Worm (Caenorhabditis elegans) whole organism, mixed stage, embryonic: ENCODE results near the gene srw-19.
"Not testable (repeated sequence)": the region's sequence is repeated elsewhere in the genome, so short reads cannot be mapped to it uniquely, and the experiment has no call there.

Source experiments
- bed-3 ChIP-seq: fragments of 200-800 bp; sonication (Bioruptor generic); optimal IDR thresholded peaks from 3 replicates; lab custom pipeline; 2018; ENCODE audit warnings: mild to moderate bottlenecking, missing genetic modification characterization, moderate library complexity, missing compliant biosample characterization
- blmp-1 ChIP-seq: fragments of 150-350 bp; optimal IDR thresholded peaks from 2 replicates; lab custom pipeline; 2014; ENCODE audit warnings: missing biosample characterization, missing genetic modification characterization
- ceh-39 ChIP-seq: fragments of 150-350 bp; optimal IDR thresholded peaks from 2 replicates; lab custom pipeline; 2014; ENCODE audit warnings: missing biosample characterization, missing genetic modification characterization
- ceh-43 ChIP-seq: fragments of 200-800 bp; sonication (Bioruptor generic); optimal IDR thresholded peaks from 2 replicates; lab custom pipeline; 2018; ENCODE audit warnings: mild to moderate bottlenecking, missing genetic modification characterization, moderate library complexity, missing compliant biosample characterization
- ceh-83 ChIP-seq: fragments of 200-800 bp; sonication (Bioruptor generic); optimal IDR thresholded peaks from 2 replicates; lab custom pipeline; 2018; ENCODE audit warnings: mild to moderate bottlenecking, missing genetic modification characterization, missing compliant biosample characterization
- ces-1 ChIP-seq: fragments of 150-350 bp; optimal IDR thresholded peaks from 2 replicates; lab custom pipeline; 2014; ENCODE audit warnings: missing biosample characterization, missing genetic modification reagents, missing genetic modification characterization
- cnd-1 ChIP-seq: fragments of 200-800 bp; sonication (Bioruptor generic); optimal IDR thresholded peaks from 2 replicates; lab custom pipeline; 2018; ENCODE audit warnings: mild to moderate bottlenecking, missing genetic modification characterization, missing compliant biosample characterization
- drap-1 ChIP-seq: fragments of 200-800 bp; sonication (Bioruptor generic); optimal IDR thresholded peaks from 3 replicates; lab custom pipeline; 2018; ENCODE audit warnings: mild to moderate bottlenecking, missing genetic modification characterization, missing compliant biosample characterization
- elt-1 ChIP-seq: sonication (generic microtip); optimal IDR thresholded peaks from 2 replicates; lab custom pipeline; 2017; ENCODE audit warnings: missing genetic modification characterization, mild to moderate bottlenecking, missing compliant biosample characterization, antibody characterized with exemption, moderate library complexity, borderline replicate concordance; ENCODE audit not compliant: insufficient read depth
- elt-3 ChIP-seq: fragments of 150-350 bp; optimal IDR thresholded peaks from 2 replicates; lab custom pipeline; 2014; ENCODE audit warnings: missing biosample characterization, missing genetic modification characterization
- flh-1 ChIP-seq: fragments of 200-800 bp; sonication (Bioruptor generic); optimal IDR thresholded peaks from 2 replicates; lab custom pipeline; 2018; ENCODE audit warnings: mild to moderate bottlenecking, missing genetic modification characterization, moderate library complexity, missing compliant biosample characterization
- ham-2 ChIP-seq: fragments of 200-800 bp; sonication (Bioruptor generic); optimal IDR thresholded peaks from 2 replicates; lab custom pipeline; 2018; ENCODE audit warnings: mild to moderate bottlenecking, missing genetic modification characterization, missing compliant biosample characterization
- hlh-1 ChIP-seq: fragments of 150-350 bp; optimal IDR thresholded peaks from 2 replicates; lab custom pipeline; 2014; ENCODE audit warnings: missing biosample characterization, missing genetic modification reagents, missing genetic modification characterization
- lin-13 ChIP-seq: fragments of 150-350 bp; optimal IDR thresholded peaks from 2 replicates; lab custom pipeline; 2014; ENCODE audit warnings: missing biosample characterization, missing genetic modification characterization
- lsy-2 ChIP-seq: fragments of 150-350 bp; optimal IDR thresholded peaks from 2 replicates; lab custom pipeline; 2014; ENCODE audit warnings: missing biosample characterization, missing genetic modification characterization
- mab-5 ChIP-seq: fragments of 150-350 bp; optimal IDR thresholded peaks from 2 replicates; lab custom pipeline; 2014; ENCODE audit warnings: missing biosample characterization, missing genetic modification characterization
- mep-1 ChIP-seq: fragments of 150-350 bp; optimal IDR thresholded peaks from 2 replicates; lab custom pipeline; 2017; ENCODE audit warnings: missing biosample characterization, missing genetic modification reagents, missing genetic modification characterization, inconsistent platforms
- mls-2 ChIP-seq: sonication (generic microtip); optimal IDR thresholded peaks from 2 replicates; lab custom pipeline; 2016; ENCODE audit warnings: mild to moderate bottlenecking, missing genetic modification characterization, moderate library complexity, missing compliant biosample characterization
- nhr-12 ChIP-seq: fragments of 150-350 bp; optimal IDR thresholded peaks from 2 replicates; lab custom pipeline; 2014; ENCODE audit warnings: missing biosample characterization, missing genetic modification characterization
- nhr-2 ChIP-seq: fragments of 150-350 bp; optimal IDR thresholded peaks from 2 replicates; lab custom pipeline; 2014; ENCODE audit warnings: missing biosample characterization, missing genetic modification characterization
- nhr-237 ChIP-seq: fragments of 150-350 bp; optimal IDR thresholded peaks from 2 replicates; lab custom pipeline; 2014; ENCODE audit warnings: missing biosample characterization, missing genetic modification characterization
- nhr-28 ChIP-seq: fragments of 150-350 bp; optimal IDR thresholded peaks from 2 replicates; lab custom pipeline; 2014; ENCODE audit warnings: missing biosample characterization, missing genetic modification characterization
- nhr-76 ChIP-seq: sonication (generic microtip); optimal IDR thresholded peaks from 2 replicates; lab custom pipeline; 2017; ENCODE audit warnings: missing biosample characterization, missing genetic modification characterization
- pha-4 ChIP-seq: fragments of 150-350 bp; optimal IDR thresholded peaks from 2 replicates; lab custom pipeline; 2018; ENCODE audit warnings: missing biosample characterization, missing genetic modification reagents, missing genetic modification characterization
- sem-2 ChIP-seq: fragments of 200-800 bp; sonication (Bioruptor generic); optimal IDR thresholded peaks from 2 replicates; lab custom pipeline; 2018; ENCODE audit warnings: mild to moderate bottlenecking, missing genetic modification characterization, missing compliant biosample characterization
- snpc-4 ChIP-seq: fragments of 150-350 bp; optimal IDR thresholded peaks from 2 replicates; lab custom pipeline; 2014; ENCODE audit warnings: missing biosample characterization, missing genetic modification characterization
- sptf-1 ChIP-seq: sonication (generic microtip); optimal IDR thresholded peaks from 2 replicates; lab custom pipeline; 2017; ENCODE audit warnings: mild to moderate bottlenecking, missing genetic modification characterization, moderate library complexity, missing compliant biosample characterization
- tbx-8 ChIP-seq: fragments of 200-800 bp; sonication (Bioruptor generic); optimal IDR thresholded peaks from 2 replicates; lab custom pipeline; 2018; ENCODE audit warnings: mild to moderate bottlenecking, missing genetic modification characterization, moderate library complexity, missing compliant biosample characterization
- unc-39 ChIP-seq: fragments of 150-350 bp; optimal IDR thresholded peaks from 2 replicates; lab custom pipeline; 2014; ENCODE audit warnings: missing biosample characterization, missing genetic modification characterization
- zip-8 ChIP-seq: fragments of 150-350 bp; optimal IDR thresholded peaks from 2 replicates; lab custom pipeline; 2014; ENCODE audit warnings: missing biosample characterization, missing genetic modification characterization
- ztf-11 ChIP-seq: fragments of 150-350 bp; optimal IDR thresholded peaks from 2 replicates; lab custom pipeline; 2014; ENCODE audit warnings: missing biosample characterization, missing genetic modification characterization

The srw-19 gene

DNA sequence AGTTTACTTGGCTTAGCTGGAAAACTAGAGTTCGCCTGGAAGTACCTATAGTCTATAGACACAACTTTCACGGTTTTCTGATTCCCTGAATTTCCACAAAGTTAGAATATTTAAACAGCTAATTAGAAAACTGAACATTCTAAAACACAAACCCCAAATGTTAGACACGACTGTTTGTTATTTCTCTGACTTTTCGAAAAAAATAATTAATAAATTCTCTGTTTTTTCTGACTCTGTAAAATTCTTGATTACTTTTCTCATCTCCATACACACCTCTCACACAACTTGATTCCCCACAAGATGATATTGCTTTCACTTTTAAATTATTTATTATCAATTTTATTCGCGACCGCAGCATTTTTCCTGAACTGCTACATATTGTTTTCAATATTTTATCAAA, 27.6 kb downstream of the srw-19 start, which contains the start of gene srbc-75:
Gene srbc-75, plus strand, starts transcription at position 301 of the 400 bp plus-strand sequence.
- no peak for TF ChIP-seq pha-4
- no peak for TF ChIP-seq unc-39 (tag; lab: Kevin White, UChicago)
- no peak for TF ChIP-seq nhr-237 (tag; lab: Kevin White, UChicago)
- no peak for TF ChIP-seq elt-3
- TF ChIP-seq elt-1 (tag; lab: Kevin White, UChicago) = no peak
- no peak for TF ChIP-seq zip-8 (tag; lab: Kevin White, UChicago)
- no peak for TF ChIP-seq nhr-28 (tag; lab: Kevin White, UChicago)
- TF ChIP-seq sptf-1 = no peak
- no peak for TF ChIP-seq bed-3 (GFP tag; lab: Kevin White, UChicago)
- no peak for TF ChIP-seq ceh-39 (tag; lab: Kevin White, UChicago)
- TF ChIP-seq ces-1 (GFP tag; lab: Kevin White, UChicago) = no peak
- no peak for TF ChIP-seq flh-1
- no peak for TF ChIP-seq cnd-1 (tag; lab: Kevin White, UChicago)
- no peak for TF ChIP-seq nhr-12 (tag; lab: Kevin White, UChicago)
- TF ChIP-seq drap-1 (GFP tag; lab: Kevin White, UChicago) = no peak
- TF ChIP-seq nhr-2 (tag; lab: Kevin White, UChicago) = no peak
- no peak for TF ChIP-seq mls-2
- TF ChIP-seq sem-2 (GFP tag; lab: Kevin White, UChicago) = no peak
- no peak for TF ChIP-seq nhr-76 (tag; lab: Kevin White, UChicago)
- no peak for TF ChIP-seq snpc-4 (tag; lab: Kevin White, UChicago)

DNA sequence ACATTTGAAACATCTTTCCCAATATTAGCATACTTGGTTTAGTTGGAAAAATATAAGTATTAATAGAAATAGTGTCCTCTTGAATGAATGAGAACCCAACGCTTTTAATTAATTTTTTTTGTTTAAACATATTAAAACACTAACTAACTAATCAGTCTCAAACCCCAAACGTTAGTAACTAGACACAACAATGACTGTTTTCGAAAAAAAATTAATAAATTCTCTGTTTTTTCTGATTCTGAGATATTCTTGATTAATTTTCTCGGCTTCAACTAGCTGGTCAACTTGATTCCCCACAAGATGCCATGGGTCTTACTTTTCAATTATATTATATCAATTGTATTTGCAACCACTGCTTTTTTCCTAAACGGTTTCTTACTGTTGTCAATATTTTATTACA, 29.1 kb downstream of the srw-19 start, which contains the start of gene srbc-76:
Gene srbc-76, plus strand, starts transcription at position 301 of the 400 bp plus-strand sequence.
- no peak for TF ChIP-seq ham-2 (GFP tag; lab: Kevin White, UChicago)
- no peak for TF ChIP-seq nhr-2 (tag; lab: Kevin White, UChicago)
- TF ChIP-seq nhr-76 (tag; lab: Kevin White, UChicago) = no peak
- TF ChIP-seq ceh-39 (tag; lab: Kevin White, UChicago) = no peak
- no peak for TF ChIP-seq ztf-11 (tag; lab: Kevin White, UChicago)

DNA sequence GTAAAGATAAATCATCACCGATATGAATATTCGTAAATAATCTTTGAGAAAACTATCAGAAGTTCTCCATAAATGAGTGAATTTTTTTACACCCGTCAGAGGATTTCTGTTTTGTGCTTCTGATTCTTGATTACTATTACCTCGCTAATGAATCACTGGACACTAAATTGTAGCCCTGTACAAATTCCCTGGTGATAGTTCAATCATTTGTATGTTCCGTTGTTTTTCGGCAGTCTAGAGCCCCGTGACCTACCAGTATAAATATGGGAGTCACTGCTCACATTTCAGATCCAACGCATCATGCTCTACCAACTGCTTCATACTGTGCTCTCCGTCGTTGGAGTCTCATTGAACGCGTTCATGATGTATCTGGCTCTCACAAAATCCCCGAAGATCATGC, 30.9 kb downstream of the srw-19 start, which contains the start of gene srd-28:
Gene srd-28, plus strand, starts transcription at position 301 of the 400 bp plus-strand sequence.
- TF ChIP-seq elt-1 (tag; lab: Kevin White, UChicago); blmp-1; nhr-12 (tag; lab: Kevin White, UChicago): not testable (repeated sequence)
- TF ChIP-seq, all 35 proteins: peak for 0; not testable (repeated sequence) for 35

DNA sequence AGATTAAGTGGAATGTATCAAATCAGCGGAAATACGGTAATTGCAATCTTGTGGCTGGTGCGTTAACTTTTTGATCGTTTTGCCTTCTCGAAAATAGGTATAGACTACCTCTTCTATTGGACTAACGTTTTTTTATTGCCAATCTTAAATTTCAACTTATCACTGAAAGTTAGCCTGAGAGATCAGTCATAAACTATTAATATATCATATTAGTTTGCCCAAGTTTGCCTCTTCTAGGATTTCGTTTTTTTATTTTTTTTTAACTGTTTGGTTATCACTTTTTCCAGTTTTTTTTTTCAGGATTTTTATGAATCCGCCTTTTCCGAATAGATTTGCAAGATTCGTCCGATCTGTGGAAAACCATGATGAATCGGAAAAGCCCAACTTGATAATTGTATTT, 36.7 kb downstream of the srw-19 start, which contains the start of gene kin-30:
Gene kin-30, plus strand, starts transcription at position 301 of the 400 bp plus-strand sequence.
- TF ChIP-seq ceh-43 (GFP tag; lab: Kevin White, UChicago) (no peak), drap-1 (GFP tag; lab: Kevin White, UChicago) (no peak), ces-1 (GFP tag; lab: Kevin White, UChicago) (no peak), lin-13 (tag; lab: Kevin White, UChicago) (no peak), blmp-1 (no peak), elt-1 (tag; lab: Kevin White, UChicago) (no peak), sem-2 (GFP tag; lab: Kevin White, UChicago) (no peak), ham-2 (GFP tag; lab: Kevin White, UChicago) (no peak), hlh-1 (tag; lab: Kevin White, UChicago) (no peak), nhr-28 (tag; lab: Kevin White, UChicago) (no peak), flh-1 (no peak), pha-4 (no peak), mab-5 (tag; lab: Kevin White, UChicago) (no peak), bed-3 (GFP tag; lab: Kevin White, UChicago) (no peak), ceh-83 (GFP tag; lab: Kevin White, UChicago) (no peak), ceh-39 (tag; lab: Kevin White, UChicago) (no peak), tbx-8 (GFP tag; lab: Kevin White, UChicago) (no peak), nhr-2 (tag; lab: Kevin White, UChicago) (no peak), nhr-237 (tag; lab: Kevin White, UChicago) (no peak), mep-1 (tag; lab: Kevin White, UChicago) (no peak)
- TF ChIP-seq, all 35 proteins: peak for 0

DNA sequence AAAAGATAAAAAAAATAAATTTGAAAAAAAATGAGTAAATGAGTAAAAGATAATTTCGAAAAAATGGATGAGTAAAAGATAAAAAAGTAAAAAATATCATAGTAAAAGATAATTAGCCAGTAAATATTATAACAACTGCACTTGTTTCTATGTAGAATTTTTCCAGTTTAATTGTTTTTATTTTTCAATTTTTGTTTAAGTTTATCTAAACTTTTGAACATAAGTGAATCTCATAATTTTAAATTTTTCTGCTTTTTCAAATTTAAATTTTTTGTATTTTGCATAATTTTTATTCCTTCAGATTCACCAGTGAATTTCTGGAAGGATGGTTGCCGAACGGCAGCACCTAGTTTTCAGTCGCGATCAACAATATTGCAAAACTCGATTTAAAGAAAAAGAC, 39.9 kb downstream of the srw-19 start, which contains the start of gene chil-12:
Gene chil-12, plus strand, starts transcription at position 301 of the 400 bp plus-strand sequence.
- TF ChIP-seq nhr-2 (tag; lab: Kevin White, UChicago) (no peak), lsy-2 (tag; lab: Kevin White, UChicago) (no peak), nhr-12 (tag; lab: Kevin White, UChicago) (no peak), sptf-1 (no peak), ham-2 (GFP tag; lab: Kevin White, UChicago) (no peak), ceh-43 (GFP tag; lab: Kevin White, UChicago) (no peak), tbx-8 (GFP tag; lab: Kevin White, UChicago) (no peak), mep-1 (tag; lab: Kevin White, UChicago) (no peak), mls-2 (no peak), nhr-28 (tag; lab: Kevin White, UChicago) (no peak), bed-3 (GFP tag; lab: Kevin White, UChicago) (no peak), sem-2 (GFP tag; lab: Kevin White, UChicago) (no peak), mab-5 (tag; lab: Kevin White, UChicago) (no peak), ceh-39 (tag; lab: Kevin White, UChicago) (no peak), nhr-237 (tag; lab: Kevin White, UChicago) (no peak), elt-1 (tag; lab: Kevin White, UChicago) (no peak), cnd-1 (tag; lab: Kevin White, UChicago) (no peak), zip-8 (tag; lab: Kevin White, UChicago) (no peak)
- TF ChIP-seq, all 35 proteins: peak for 0
